Worm (Caenorhabditis elegans) whole organism, L4/young adult: ENCODE results near the gene C24H12.8.
"Not testable (repeated sequence)": the region's sequence is repeated elsewhere in the genome, so short reads cannot be mapped to it uniquely, and the experiment has no call there.

Source experiments
- W03F9.2 ChIP-seq: fragments of 150-350 bp; optimal IDR thresholded peaks from 2 replicates; lab custom pipeline; 2014; ENCODE audit warnings: missing biosample characterization, missing genetic modification characterization
- dao-5 ChIP-seq: sonication (generic microtip); optimal IDR thresholded peaks from 2 replicates; lab custom pipeline; 2016; ENCODE audit warnings: missing genotype, missing genetic modification characterization, moderate library complexity, missing compliant biosample characterization
- him-1 ChIP-seq: sonication (generic microtip); optimal IDR thresholded peaks from 2 replicates; lab custom pipeline; 2016; ENCODE audit warnings: missing genotype, missing genetic modification reagents, missing genetic modification characterization, missing compliant biosample characterization

C24H12.8 gene

ce11 chrII:423086-423485, at the start of gene C24H12.8:
TSS of gene C24H12.8 (minus strand) at chrII:423186.
- TF ChIP-seq him-1 (tag; lab: Kevin White, UChicago) (no peak), dao-5 (tag; lab: Kevin White, UChicago) (no peak), W03F9.2 (tag; lab: Kevin White, UChicago) (no peak)

ce11 chrII:470375-470774, 47.4 kb upstream of the C24H12.8 start, which contains the start of gene tomm-22:
TSS of gene tomm-22 (minus strand) at chrII:470475.
- TF ChIP-seq him-1 (tag; lab: Kevin White, UChicago) = no peak

- TF ChIP-seq him-1 (tag; lab: Kevin White, UChicago) (no peak), W03F9.2 (tag; lab: Kevin White, UChicago) (no peak), dao-5 (tag; lab: Kevin White, UChicago) (no peak)
Observed at ce11 chrII:467265-467664, 44.3 kb upstream of the C24H12.8 start, which contains the start of gene nfyb-1. TSS of gene nfyb-1 (minus strand) at chrII:467365.

- TF ChIP-seq him-1 (tag; lab: Kevin White, UChicago) (no peak), dao-5 (tag; lab: Kevin White, UChicago) (no peak), W03F9.2 (tag; lab: Kevin White, UChicago) (no peak)
Observed at ce11 chrII:461297-461696, 38.3 kb upstream of the C24H12.8 start.

- TF ChIP-seq dao-5 (tag; lab: Kevin White, UChicago) (no peak), W03F9.2 (tag; lab: Kevin White, UChicago) (no peak), him-1 (tag; lab: Kevin White, UChicago) (no peak)
Observed at ce11 chrII:460835-461234, 37.8 kb upstream of the C24H12.8 start, which contains the start of gene W10D9.3. TSS of gene W10D9.3 (minus strand) at chrII:460935.

- no peak for TF ChIP-seq W03F9.2 (tag; lab: Kevin White, UChicago)
- TF ChIP-seq him-1 (tag; lab: Kevin White, UChicago) = no peak
- no peak for TF ChIP-seq dao-5 (tag; lab: Kevin White, UChicago)
Observed at ce11 chrII:457790-458189, 34.8 kb upstream of the C24H12.8 start, which contains the start of gene gvd-1. TSS of gene gvd-1 (minus strand) at chrII:457890.

ce11 chrII:456371-456770, 33.4 kb upstream of the C24H12.8 start:
- TF ChIP-seq W03F9.2 (tag; lab: Kevin White, UChicago) = no peak
- TF ChIP-seq him-1 (tag; lab: Kevin White, UChicago) = no peak
- TF ChIP-seq dao-5 (tag; lab: Kevin White, UChicago) = no peak

- TF ChIP-seq W03F9.2, dao-5, him-1 (tag; lab: Kevin White, UChicago): not testable (repeated sequence)
Observed at ce11 chrII:454646-455045, 31.7 kb upstream of the C24H12.8 start, which contains the start of gene W10D9.1. TSS of gene W10D9.1 (plus strand) at chrII:454946.

- not testable (repeated sequence) for TF ChIP-seq dao-5, him-1, W03F9.2 (tag; lab: Kevin White, UChicago)
Observed at ce11 chrII:441102-441501, 18.1 kb upstream of the C24H12.8 start, which contains the start of gene C24H12.1. TSS of gene C24H12.1 (plus strand) at chrII:441402.

- TF ChIP-seq dao-5 (tag; lab: Kevin White, UChicago) (no peak), W03F9.2 (tag; lab: Kevin White, UChicago) (no peak), him-1 (tag; lab: Kevin White, UChicago) (no peak)
Observed at ce11 chrII:437279-437678, 14.3 kb upstream of the C24H12.8 start.

- TF ChIP-seq dao-5 (tag; lab: Kevin White, UChicago) (no peak), him-1 (tag; lab: Kevin White, UChicago) (no peak), W03F9.2 (tag; lab: Kevin White, UChicago) (no peak)
Observed at ce11 chrII:418782-419181, 4.2 kb downstream of the C24H12.8 start, which contains the start of gene C24H12.6. TSS of gene C24H12.6 (minus strand) at chrII:418882.

ce11 chrII:410832-411231, 12.2 kb downstream of the C24H12.8 start, which contains the start of the genes dnsn-1 and C24H12.4:
TSS of gene dnsn-1 (minus strand) at chrII:410932.
TSS of gene C24H12.4 (plus strand) at chrII:411222.
- TF ChIP-seq W03F9.2 (tag; lab: Kevin White, UChicago) (peak; percentile 92), dao-5 (tag; lab: Kevin White, UChicago) (no peak), him-1 (tag; lab: Kevin White, UChicago) (peak; percentile 62)

ce11 chrII:402435-402834, 20.6 kb downstream of the C24H12.8 start, which contains the start of gene clec-10:
TSS of gene clec-10 (plus strand) at chrII:402678.
- TF ChIP-seq dao-5 (tag; lab: Kevin White, UChicago) = no peak
- TF ChIP-seq W03F9.2 (tag; lab: Kevin White, UChicago) = no peak
- TF ChIP-seq him-1 (tag; lab: Kevin White, UChicago) = no peak

ce11 chrII:401211-401610, 21.8 kb downstream of the C24H12.8 start:
- TF ChIP-seq W03F9.2 (tag; lab: Kevin White, UChicago) = no peak
- peak; percentile 27 for TF ChIP-seq him-1 (tag; lab: Kevin White, UChicago)
- TF ChIP-seq dao-5 (tag; lab: Kevin White, UChicago) = no peak
